Worm (Caenorhabditis elegans) whole organism, early embryonic: ENCODE results near the gene hcp-3.

Experiments
- B0310.2 ChIP-seq: sonication (generic microtip); optimal IDR thresholded peaks from 2 replicates; lab custom pipeline; 2016; ENCODE audit warnings: mild to moderate bottlenecking, missing genetic modification characterization, missing compliant biosample characterization
- ama-1 ChIP-seq: fragments of 150-350 bp; optimal IDR thresholded peaks from 2 replicates; lab custom pipeline; 2014
- flt-1 ChIP-seq: fragments of 200-800 bp; sonication (Bioruptor generic); IDR thresholded peaks from 2 replicates; pipeline ENCODE4 v1.3.6; 2022; ENCODE audit warnings: missing genetic modification characterization, missing compliant biosample characterization
- hmg-4 ChIP-seq: fragments of 200-800 bp; sonication (Bioruptor generic); optimal IDR thresholded peaks from 2 replicates; lab custom pipeline; 2018; ENCODE audit warnings: mild to moderate bottlenecking, missing genetic modification characterization, missing compliant biosample characterization
- hnd-1 ChIP-seq: sonication (generic microtip); optimal IDR thresholded peaks from 2 replicates; lab custom pipeline; 2016; ENCODE audit warnings: missing genetic modification characterization, missing compliant biosample characterization
- pes-1 ChIP-seq: fragments of 200-800 bp; sonication (Bioruptor generic); IDR thresholded peaks from 2 replicates; pipeline ENCODE4 v1.3.6; 2022; ENCODE audit warnings: missing genetic modification reagents, missing genetic modification characterization, missing compliant biosample characterization
- tbx-37 ChIP-seq: fragments of 200-800 bp; sonication (Bioruptor generic); conservative IDR thresholded peaks from 2 replicates; pipeline ENCODE4 v1.3.6; 2022; ENCODE audit warnings: missing genetic modification reagents, missing genetic modification characterization, missing compliant biosample characterization

ce11 chrIII:9565973-9566372, 50.3 kb downstream of the hcp-3 start, which contains the start of gene C48B4.11:
- TF ChIP-seq flt-1 (GFP tag; lab: Robert Waterston, UW), result no peak
- TF ChIP-seq ama-1 (lab: Kevin White, UChicago), result no peak
- TF ChIP-seq tbx-37, result no peak
- TF ChIP-seq B0310.2 (tag; lab: Kevin White, UChicago), result no peak
- TF ChIP-seq hmg-4 (GFP tag; lab: Kevin White, UChicago), result no peak
- TF ChIP-seq pes-1 (GFP tag; lab: Robert Waterston, UW), result no peak
- TF ChIP-seq hnd-1, result no peak
